Worm (Caenorhabditis elegans): Measurements from ENCODE around the gene fars-2.

The fars-2 gene

DNA sequence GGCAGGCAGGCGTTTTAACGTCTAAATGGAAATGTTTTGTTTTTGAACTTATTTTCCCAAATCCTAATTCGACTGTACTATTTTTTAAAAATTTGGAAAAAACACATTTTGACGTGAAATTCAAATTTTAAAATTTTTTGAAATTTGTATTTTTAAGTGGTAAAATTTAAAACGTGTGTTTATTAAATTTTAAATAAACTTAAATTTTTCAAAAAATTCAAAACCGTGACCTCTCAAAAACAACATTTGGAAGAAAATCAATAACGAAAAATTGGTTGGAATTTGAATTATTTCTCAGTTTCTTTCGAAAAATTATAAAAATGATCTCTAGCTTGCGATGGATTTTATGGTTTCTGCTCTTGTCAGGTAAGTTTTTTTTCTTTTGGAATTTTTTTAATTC, 49.9 kb downstream of the fars-2 start, which contains the start of gene Y116F11B.8:
Y116F11B.8 (plus strand) TSS at position 301 of the 400 bp plus-strand sequence.
- no peak for TF ChIP-seq nhr-23 (tag; optimal IDR thresholded peaks at IDR 0.05)
- no peak for TF ChIP-seq blmp-1 (tag; optimal IDR thresholded peaks at IDR 0.05; ENCODE audit: insufficient read depth)
- no peak for TF ChIP-seq ZK546.5 (tag; optimal IDR thresholded peaks at IDR 0.05)
- TF ChIP-seq F13H6.1 (tag; optimal IDR thresholded peaks at IDR 0.05): no peak
- no peak for TF ChIP-seq ceh-16 (tag; optimal IDR thresholded peaks at IDR 0.05)
- TF ChIP-seq snpc-4 (tag; optimal IDR thresholded peaks at IDR 0.05): no peak
- TF ChIP-seq sma-9 (GFP tag; optimal IDR thresholded peaks at IDR 0.05): no peak
- no peak for TF ChIP-seq sma-9 (tag; optimal IDR thresholded peaks at IDR 0.05)
- TF ChIP-seq crh-2 (tag; optimal IDR thresholded peaks at IDR 0.05): no peak
- TF ChIP-seq mab-5 (tag; optimal IDR thresholded peaks at IDR 0.05): no peak
- TF ChIP-seq unc-39 (tag; optimal IDR thresholded peaks at IDR 0.05): no peak

DNA sequence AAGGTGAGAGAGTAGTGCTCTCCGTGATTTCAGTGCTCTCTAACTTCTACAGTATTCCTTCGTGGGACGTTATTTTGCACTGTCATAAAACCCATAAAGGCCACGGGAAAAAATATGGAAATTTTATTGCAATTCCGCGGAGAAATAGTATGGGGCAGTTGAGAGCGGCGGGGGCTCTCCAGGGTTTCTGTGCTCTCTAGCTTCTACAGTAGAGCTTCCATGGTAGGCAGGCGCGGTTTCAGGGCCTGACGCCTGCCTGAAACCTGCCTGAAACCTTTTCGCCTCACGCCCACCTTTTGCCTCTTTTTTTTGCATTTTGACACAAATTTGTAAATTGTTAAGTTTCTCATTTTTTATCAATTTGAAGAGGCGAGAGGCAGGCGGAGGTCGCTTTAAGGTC, 50.3 kb downstream of the fars-2 start:
- TF ChIP-seq nhr-11 (tag; optimal IDR thresholded peaks at IDR 0.05): no peak
- TF ChIP-seq mab-5 (tag; optimal IDR thresholded peaks at IDR 0.05): no peak
- no peak for TF ChIP-seq ceh-16 (tag; optimal IDR thresholded peaks at IDR 0.05)
- TF ChIP-seq ZK546.5 (tag; optimal IDR thresholded peaks at IDR 0.05): no peak
- no peak for TF ChIP-seq lin-11 (tag; optimal IDR thresholded peaks at IDR 0.05)
- no peak for TF ChIP-seq peb-1 (tag; optimal IDR thresholded peaks at IDR 0.05)
- no peak for TF ChIP-seq ztf-11 (tag; optimal IDR thresholded peaks at IDR 0.05)
- no peak for TF ChIP-seq alr-1 (tag; optimal IDR thresholded peaks at IDR 0.05)
- no peak for TF ChIP-seq nhr-10 (tag; optimal IDR thresholded peaks at IDR 0.05)
- no peak for TF ChIP-seq unc-39 (tag; optimal IDR thresholded peaks at IDR 0.05)
- no peak for TF ChIP-seq ztf-1 (GFP tag; conservative IDR thresholded peaks at IDR 0.05)
- no peak for TF ChIP-seq ceh-82 (tag; optimal IDR thresholded peaks at IDR 0.05)
- no peak for TF ChIP-seq nhr-129 (tag; optimal IDR thresholded peaks at IDR 0.05)
- TF ChIP-seq elt-1 (tag; optimal IDR thresholded peaks at IDR 0.05): no peak
- no peak for TF ChIP-seq lsy-2 (tag; optimal IDR thresholded peaks at IDR 0.05)
- no peak for TF ChIP-seq unc-55 (GFP tag; optimal IDR thresholded peaks at IDR 0.05)
- TF ChIP-seq nhr-237 (tag; optimal IDR thresholded peaks at IDR 0.05): no peak

DNA sequence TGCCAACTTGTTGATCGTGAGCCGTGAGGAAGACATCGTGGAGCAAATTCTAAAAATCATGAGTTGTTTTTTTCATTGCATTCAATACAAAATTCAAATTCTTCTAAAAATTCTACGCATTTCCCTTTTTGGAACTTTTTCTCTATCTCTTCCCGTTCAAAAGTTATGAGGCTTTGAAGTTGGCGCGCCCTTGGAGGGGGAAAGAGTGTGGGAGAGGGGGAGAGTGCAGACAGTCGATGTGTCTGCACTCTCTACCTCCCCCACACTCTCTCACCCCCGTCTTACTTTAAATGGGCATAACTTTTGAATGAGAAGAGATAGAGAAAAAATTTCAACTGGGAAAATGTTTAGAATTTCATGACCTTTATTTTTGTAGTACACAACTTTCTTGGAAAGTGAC, 50.9 kb downstream of the fars-2 start:
- TF ChIP-seq mab-5 (tag; optimal IDR thresholded peaks at IDR 0.05): no peak
- TF ChIP-seq nhr-25 (tag; optimal IDR thresholded peaks at IDR 0.05): no peak
- TF ChIP-seq snpc-4 (tag; optimal IDR thresholded peaks at IDR 0.05): no peak
- TF ChIP-seq skn-1 (tag; optimal IDR thresholded peaks at IDR 0.05): no peak
- no peak for TF ChIP-seq nhr-129 (tag; optimal IDR thresholded peaks at IDR 0.05)
- TF ChIP-seq crh-2 (tag; optimal IDR thresholded peaks at IDR 0.05): no peak
- TF ChIP-seq Y55F3AM.14 (GFP tag; optimal IDR thresholded peaks at IDR 0.05): no peak
- no peak for TF ChIP-seq unc-55 (GFP tag; optimal IDR thresholded peaks at IDR 0.05)
- TF ChIP-seq nhr-237 (tag; optimal IDR thresholded peaks at IDR 0.05): no peak
- TF ChIP-seq lsy-2 (tag; optimal IDR thresholded peaks at IDR 0.05): no peak
- TF ChIP-seq ceh-16 (tag; optimal IDR thresholded peaks at IDR 0.05): no peak
- no peak for TF ChIP-seq C34F6.9 (tag; optimal IDR thresholded peaks at IDR 0.05)
- no peak for TF ChIP-seq sma-9 (GFP tag; optimal IDR thresholded peaks at IDR 0.05)
- no peak for TF ChIP-seq sma-9 (tag; optimal IDR thresholded peaks at IDR 0.05)
- no peak for TF ChIP-seq lin-11 (tag; optimal IDR thresholded peaks at IDR 0.05)
- no peak for TF ChIP-seq lin-39 (tag; optimal IDR thresholded peaks at IDR 0.05)

DNA sequence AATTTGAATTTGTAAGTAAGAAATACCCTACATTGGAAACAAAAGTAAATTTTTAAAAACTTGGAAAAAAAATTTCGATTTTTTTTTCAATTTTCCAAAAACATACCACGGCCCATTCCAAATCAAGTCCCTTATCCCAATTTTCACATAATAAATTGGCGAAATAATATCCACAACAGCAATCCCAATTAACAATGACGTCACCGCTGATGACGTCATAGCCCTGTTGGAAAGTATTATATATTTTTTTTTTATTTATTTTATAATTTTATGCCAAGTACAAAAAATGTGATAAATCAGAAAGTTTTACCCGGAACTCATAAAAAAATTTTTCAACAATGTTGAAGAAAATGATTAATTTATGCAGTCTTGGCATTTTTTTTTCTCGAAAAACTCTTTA, 53.6 kb downstream of the fars-2 start:
- TF ChIP-seq nhr-10 (tag; optimal IDR thresholded peaks at IDR 0.05) (no peak), lin-11 (tag; optimal IDR thresholded peaks at IDR 0.05) (no peak), mbf-1 (tag; optimal IDR thresholded peaks at IDR 0.05) (no peak), mdl-1 (tag; optimal IDR thresholded peaks at IDR 0.05) (no peak), nhr-12 (tag; optimal IDR thresholded peaks at IDR 0.05) (no peak), mab-5 (tag; optimal IDR thresholded peaks at IDR 0.05) (no peak), nhr-23 (tag; optimal IDR thresholded peaks at IDR 0.05) (no peak), nhr-237 (tag; optimal IDR thresholded peaks at IDR 0.05) (no peak), nhr-11 (tag; optimal IDR thresholded peaks at IDR 0.05) (no peak), ztf-1 (GFP tag; conservative IDR thresholded peaks at IDR 0.05) (no peak), snpc-4 (tag; optimal IDR thresholded peaks at IDR 0.05) (no peak), ama-1 (optimal IDR thresholded peaks at IDR 0.05) (no peak), unc-62 (GFP tag; optimal IDR thresholded peaks at IDR 0.05) (no peak), aly-2 (tag; optimal IDR thresholded peaks at IDR 0.05) (no peak), dmd-4 (tag; optimal IDR thresholded peaks at IDR 0.05) (no peak), fos-1 (tag; optimal IDR thresholded peaks at IDR 0.05) (no peak), gmeb-1 (tag; optimal IDR thresholded peaks at IDR 0.05) (no peak), ceh-82 (tag; optimal IDR thresholded peaks at IDR 0.05) (no peak), R02D3.7 (tag; optimal IDR thresholded peaks at IDR 0.05) (no peak)
